Worm (Caenorhabditis elegans): ENCODE results near the gene flp-16.

ce11 chrII:13245076-13245475 is 10.0 kb downstream of the flp-16 start, which contains the start of gene F15D4.5:
- TF ChIP-seq blmp-1 (tag; optimal IDR thresholded peaks at IDR 0.05) (no peak), elt-3 (tag; optimal IDR thresholded peaks at IDR 0.05) (no peak), snpc-4 (tag; optimal IDR thresholded peaks at IDR 0.05) (no peak), lin-13 (tag; optimal IDR thresholded peaks at IDR 0.05) (no peak), lsy-2 (tag; optimal IDR thresholded peaks at IDR 0.05) (no peak), ceh-43 (GFP tag; optimal IDR thresholded peaks at IDR 0.05) (no peak)

Measured in whole organism, mixed stage, embryonic.